Worm (Caenorhabditis elegans) whole organism, L2 larva: ENCODE measurements around the gene VM106R.1.

Source experiments
- R02D3.7 ChIP-seq: fragments of 150-350 bp; optimal IDR thresholded peaks from 2 replicates; lab custom pipeline; 2014; ENCODE audit warnings: missing biosample characterization, missing genetic modification characterization
- fos-1 ChIP-seq: fragments of 150-350 bp; optimal IDR thresholded peaks from 2 replicates; lab custom pipeline; 2014; ENCODE audit warnings: missing biosample characterization, missing genetic modification characterization
- lsy-2 ChIP-seq, 2 experiments: fragments of 150-350 bp in 1 of 2; sonication (generic microtip) in 1 of 2; optimal IDR thresholded peaks; 2 replicates each; lab custom pipeline; 2014 to 2017; ENCODE audit warnings: missing biosample characterization in 2 of 2, missing genetic modification characterization in 2 of 2
- nhr-23 ChIP-seq: fragments of 150-350 bp; optimal IDR thresholded peaks from 2 replicates; lab custom pipeline; 2014; ENCODE audit warnings: missing biosample characterization, missing genetic modification reagents, missing genetic modification characterization
- peb-1 ChIP-seq: fragments of 150-350 bp; optimal IDR thresholded peaks from 2 replicates; lab custom pipeline; 2014; ENCODE audit warnings: missing biosample characterization, missing genetic modification characterization
- ztf-1 ChIP-seq: fragments of 200-800 bp; sonication (Bioruptor generic); conservative IDR thresholded peaks from 2 replicates; pipeline ENCODE4 v1.3.6; 2022; ENCODE audit warnings: missing genetic modification characterization, missing compliant biosample characterization
- ztf-11 ChIP-seq: sonication (generic microtip); optimal IDR thresholded peaks from 2 replicates; lab custom pipeline; 2017; ENCODE audit warnings: missing biosample characterization, missing genetic modification characterization

- no peak for TF ChIP-seq ztf-1 (GFP tag; lab: Robert Waterston, UW)
- peak in 1 of 2 experiments; percentile 2 for TF ChIP-seq lsy-2 (tag; optimal IDR thresholded peaks at IDR 0.05; lab: Kevin White, UChicago)
- no peak for TF ChIP-seq nhr-23 (tag; lab: Kevin White, UChicago)
- no peak for TF ChIP-seq peb-1 (tag; lab: Kevin White, UChicago)
- no peak for TF ChIP-seq ztf-11
- TF ChIP-seq R02D3.7 (tag; lab: Kevin White, UChicago), result no peak
- peak; percentile 28 for TF ChIP-seq fos-1 (tag; lab: Kevin White, UChicago)
Measured at ce11 chrII:10861723-10862486, 32.9 kb upstream of the VM106R.1 start.
